In the genomic region with DNA sequence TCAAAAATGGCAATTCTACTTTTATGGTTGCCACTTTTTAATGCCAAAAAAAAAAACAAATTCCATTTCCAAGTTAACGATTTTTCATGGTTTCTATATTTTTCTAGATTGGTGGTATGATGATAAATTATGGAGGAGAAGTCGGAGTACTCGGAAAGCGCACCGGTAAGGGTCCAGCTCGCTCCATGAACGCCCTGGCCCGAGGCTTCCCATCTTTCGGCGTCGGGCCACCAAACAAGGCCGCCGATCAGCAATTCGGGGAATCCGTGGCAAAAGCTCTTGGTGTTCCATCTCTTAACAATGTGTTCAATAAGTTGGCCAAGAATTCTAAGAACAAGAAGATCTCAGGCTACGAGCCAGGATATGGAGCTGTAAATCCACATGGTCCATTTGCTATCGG, we compare ENCODE assay signal across 2 worm cellular contexts.
TF ChIP-seq lines count a peak whose summit lies in the region.

No protein-coding gene starts in this region.

TF ChIP-seq in whole organism, L4 larva, 104 proteins besides CTCF, POLR2A, EP300 and RAD21:
- TF ChIP-seq set-16 (GFP tag; IDR thresholded peaks at IDR 0.05; lab: Robert Waterston, UW) (peak; percentile 63), lin-38 (GFP tag; IDR thresholded peaks at IDR 0.05; lab: Robert Waterston, UW) (no peak), aha-1 (tag; lab: Kevin White, UChicago) (peak; percentile 61)

TF ChIP-seq in whole organism, young adult, 124 proteins besides CTCF, POLR2A, EP300 and RAD21:
- no peak for TF ChIP-seq let-607 (tag; optimal IDR thresholded peaks at IDR 0.05; lab: Kevin White, UChicago)
- TF ChIP-seq zfh-2 (GFP tag; conservative IDR thresholded peaks at IDR 0.05; lab: Robert Waterston, UW): peak; percentile 66
